Fruit fly (Drosophila melanogaster) whole organism, embryonic: Measurements from ENCODE around the gene fz4.

Experiments
- BEAF-32 ChIP-seq: fragments of 200-800 bp; sonication (Bioruptor generic); optimal IDR thresholded peaks from 3 replicates; lab custom pipeline; 2017; ENCODE audit warnings: missing biosample characterization, missing genetic modification characterization, mild to moderate bottlenecking, moderate library complexity, missing genetic modification reagents
- CG4730 ChIP-seq: fragments of 200-800 bp; sonication (Bioruptor generic); IDR thresholded peaks from 2 replicates; pipeline ENCODE4 v1.3.6; 2022; ENCODE audit warnings: missing biosample characterization, missing genetic modification characterization
- CG6689 ChIP-seq: fragments of 200-800 bp; sonication (Bioruptor generic); IDR thresholded peaks from 2 replicates; pipeline ENCODE4 v1.3.6; 2022; ENCODE audit warnings: missing biosample characterization, missing genetic modification characterization
- CG6854 ChIP-seq: fragments of 200-800 bp; sonication (Bioruptor generic); optimal IDR thresholded peaks from 3 replicates; lab custom pipeline; 2017; ENCODE audit warnings: missing biosample characterization, mild to moderate bottlenecking, missing genetic modification characterization
- CG9932 ChIP-seq: fragments of 200-800 bp; sonication (Bioruptor generic); IDR thresholded peaks from 2 replicates; pipeline ENCODE4 v1.3.6; 2022; ENCODE audit warnings: missing biosample characterization, missing genetic modification characterization
- Mad ChIP-seq: fragments of 200-800 bp; sonication (Bioruptor generic); optimal IDR thresholded peaks from 2 replicates; lab custom pipeline; 2016; ENCODE audit warnings: missing biosample characterization, missing genetic modification characterization
- Oaz ChIP-seq: fragments of 200-800 bp; sonication (Bioruptor generic); IDR thresholded peaks from 2 replicates; pipeline ENCODE4 v1.3.6; 2022; ENCODE audit warnings: missing biosample characterization, missing genetic modification characterization
- Scr ChIP-seq: fragments of 200-800 bp; sonication (Bioruptor generic); IDR thresholded peaks from 2 replicates; pipeline ENCODE4 v1.3.6; 2022; ENCODE audit warnings: missing biosample characterization, missing genetic modification characterization; ENCODE audit not compliant: partially characterized antibody
- dan ChIP-seq: fragments of 200-800 bp; sonication (Bioruptor generic); IDR thresholded peaks from 2 replicates; pipeline ENCODE4 v1.3.6; 2022; ENCODE audit warnings: missing biosample characterization, missing genetic modification characterization
- danr ChIP-seq: fragments of 200-800 bp; sonication (Bioruptor generic); IDR thresholded peaks from 2 replicates; pipeline ENCODE4 v1.3.6; 2022; ENCODE audit warnings: missing biosample characterization, missing genetic modification characterization
- dpn ChIP-seq, 2 experiments: fragments of 200-800 bp; sonication (Bioruptor generic); optimal IDR thresholded peaks; 3 replicates each; lab custom pipeline; 2016; ENCODE audit warnings: missing biosample characterization in 2 of 2, missing genetic modification characterization in 2 of 2
- tup ChIP-seq: fragments of 200-800 bp; sonication (Bioruptor generic); optimal IDR thresholded peaks from 2 replicates; lab custom pipeline; 2016; ENCODE audit warnings: missing biosample characterization, mild to moderate bottlenecking, missing genetic modification characterization, moderate library complexity

dm6 chrX:7124474-7124873, 14.4 kb upstream of the fz4 start:
- TF ChIP-seq Oaz (GFP tag; lab: Robert Waterston, UW) (no peak), dan (GFP tag; lab: Robert Waterston, UW) (no peak), CG6854 (no peak), Mad (GFP tag; lab: Kevin White, UChicago) (no peak), CG9932 (GFP tag; lab: Robert Waterston, UW) (no peak), CG4730 (GFP tag; lab: Robert Waterston, UW) (no peak), tup (GFP tag; lab: Kevin White, UChicago) (no peak), Scr (GFP tag; lab: Robert Waterston, UW) (no peak), CG6689 (no peak), danr (GFP tag; lab: Robert Waterston, UW) (no peak), BEAF-32 (GFP tag; lab: Kevin White, UChicago) (no peak), dpn (GFP tag; optimal IDR thresholded peaks at IDR 0.05; lab: Kevin White, UChicago) (no peak)
